Worm (Caenorhabditis elegans) whole organism, L4/young adult: Measurements from ENCODE around the gene pals-19.

Experiments
- W03F9.2 ChIP-seq: fragments of 150-350 bp; optimal IDR thresholded peaks from 2 replicates; lab custom pipeline; 2014; ENCODE audit warnings: missing biosample characterization, missing genetic modification characterization
- dao-5 ChIP-seq: sonication (generic microtip); optimal IDR thresholded peaks from 2 replicates; lab custom pipeline; 2016; ENCODE audit warnings: missing genotype, missing genetic modification characterization, moderate library complexity, missing compliant biosample characterization
- him-1 ChIP-seq: sonication (generic microtip); optimal IDR thresholded peaks from 2 replicates; lab custom pipeline; 2016; ENCODE audit warnings: missing genotype, missing genetic modification reagents, missing genetic modification characterization, missing compliant biosample characterization

DNA sequence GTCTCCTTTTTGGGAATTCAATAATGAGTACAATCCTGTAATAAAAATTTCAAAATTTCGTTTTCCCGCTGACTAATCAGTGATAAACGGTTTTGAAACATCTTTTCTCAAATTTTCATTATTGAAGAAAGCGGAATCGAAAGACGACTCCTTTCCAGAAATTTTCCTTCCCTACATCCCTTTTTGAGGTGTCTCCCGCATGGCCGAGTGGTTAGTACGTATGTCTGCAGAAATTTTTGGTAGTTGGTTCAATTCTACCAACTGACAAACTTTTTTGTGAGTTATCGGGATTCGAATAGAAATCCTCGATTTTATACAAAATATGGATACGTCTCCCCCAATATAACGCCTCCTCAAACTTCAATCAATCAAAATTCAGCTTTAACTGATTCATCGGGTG lies 47.2 kb upstream of the pals-19 start:
- TF ChIP-seq dao-5 (tag; lab: Kevin White, UChicago) (no peak), him-1 (tag; lab: Kevin White, UChicago) (no peak), W03F9.2 (tag; lab: Kevin White, UChicago) (no peak)
